Fruit fly (Drosophila melanogaster) whole organism, embryonic: ENCODE results near the gene CG17562.

ENCODE experiments used
- Abd-B ChIP-seq: fragments of 200-800 bp; sonication (Bioruptor generic); optimal IDR thresholded peaks from 2 replicates; lab custom pipeline; 2018; ENCODE audit warnings: missing biosample characterization, mild to moderate bottlenecking, missing genetic modification characterization, moderate library complexity
- Atf3 ChIP-seq: fragments of 200-800 bp; sonication (Bioruptor generic); optimal IDR thresholded peaks from 3 replicates; lab custom pipeline; 2016; ENCODE audit warnings: missing biosample characterization, missing genetic modification characterization
- CG10274 ChIP-seq: fragments of 200-800 bp; sonication (Bioruptor generic); optimal IDR thresholded peaks from 3 replicates; lab custom pipeline; 2017; ENCODE audit warnings: missing biosample characterization, mild to moderate bottlenecking, missing genetic modification characterization
- CG10462 ChIP-seq: fragments of 200-800 bp; sonication (Bioruptor generic); optimal IDR thresholded peaks from 2 replicates; lab custom pipeline; 2016; ENCODE audit warnings: missing biosample characterization, missing genetic modification characterization
- CG12104 ChIP-seq: fragments of 200-800 bp; sonication (Bioruptor generic); optimal IDR thresholded peaks from 3 replicates; lab custom pipeline; 2016; ENCODE audit warnings: missing biosample characterization, missing genetic modification characterization
- CG13424 ChIP-seq: fragments of 200-800 bp; sonication (Bioruptor generic); optimal IDR thresholded peaks from 2 replicates; lab custom pipeline; 2019; ENCODE audit warnings: missing biosample characterization, mild to moderate bottlenecking, missing genetic modification characterization, moderate library complexity
- CG13624 ChIP-seq: fragments of 200-800 bp; sonication (Bioruptor generic); optimal IDR thresholded peaks from 2 replicates; lab custom pipeline; 2016; ENCODE audit warnings: missing biosample characterization, missing genetic modification characterization
- CG14014 ChIP-seq: fragments of 200-800 bp; sonication (Bioruptor generic); IDR thresholded peaks from 2 replicates; pipeline ENCODE4 v1.3.6; 2022; ENCODE audit warnings: missing biosample characterization, missing genetic modification characterization
- CG15696 ChIP-seq: fragments of 200-800 bp; sonication (Bioruptor generic); optimal IDR thresholded peaks from 2 replicates; lab custom pipeline; 2019; ENCODE audit warnings: missing biosample characterization, mild to moderate bottlenecking, missing genetic modification characterization, moderate library complexity
- CG16813 ChIP-seq: fragments of 200-800 bp; sonication (Bioruptor generic); IDR thresholded peaks from 3 replicates; pipeline ENCODE4 v1.3.6; 2022; ENCODE audit warnings: missing biosample characterization, missing genetic modification characterization; ENCODE audit not compliant: partially characterized antibody
- CG2116 ChIP-seq: fragments of 200-800 bp; sonication (Bioruptor generic); optimal IDR thresholded peaks from 3 replicates; lab custom pipeline; 2018; ENCODE audit warnings: missing biosample characterization, mild to moderate bottlenecking, missing genetic modification characterization
- CG2678 ChIP-seq: fragments of 200-800 bp; sonication (Bioruptor generic); optimal IDR thresholded peaks from 3 replicates; lab custom pipeline; 2019; ENCODE audit warnings: missing biosample characterization, mild to moderate bottlenecking, missing genetic modification characterization, moderate library complexity
- CG32532 ChIP-seq: fragments of 200-800 bp; sonication (Bioruptor generic); IDR thresholded peaks from 2 replicates; pipeline ENCODE4 v1.3.6; 2022; ENCODE audit warnings: missing biosample characterization, missing genetic modification characterization
- CG33213 ChIP-seq: fragments of 200-800 bp; sonication (Bioruptor generic); optimal IDR thresholded peaks from 3 replicates; lab custom pipeline; 2016; ENCODE audit warnings: missing biosample characterization, missing genetic modification characterization
- CG4282 ChIP-seq: fragments of 200-800 bp; sonication (Bioruptor generic); optimal IDR thresholded peaks from 2 replicates; lab custom pipeline; 2016; ENCODE audit warnings: missing biosample characterization, missing genetic modification characterization
- CG4404 ChIP-seq: fragments of 200-800 bp; sonication (Bioruptor generic); IDR thresholded peaks from 2 replicates; pipeline ENCODE4 v1.3.6; 2022; ENCODE audit warnings: missing biosample characterization, missing genetic modification characterization
- CG4424 ChIP-seq: fragments of 200-800 bp; sonication (Bioruptor generic); optimal IDR thresholded peaks from 3 replicates; lab custom pipeline; 2016; ENCODE audit warnings: missing biosample characterization, missing genetic modification characterization
- CG4854 ChIP-seq: fragments of 200-800 bp; sonication (Bioruptor generic); optimal IDR thresholded peaks from 2 replicates; lab custom pipeline; 2016; ENCODE audit warnings: missing biosample characterization, missing genetic modification characterization, inconsistent platforms
- CG5953 ChIP-seq: fragments of 200-800 bp; sonication (Bioruptor generic); IDR thresholded peaks from 2 replicates; pipeline ENCODE4 v1.3.6; 2022; ENCODE audit warnings: missing biosample characterization, missing genetic modification characterization
- CG9215 ChIP-seq: fragments of 200-800 bp; sonication (Bioruptor generic); IDR thresholded peaks from 2 replicates; pipeline ENCODE4 v1.3.6; 2022; ENCODE audit warnings: missing biosample characterization, missing genetic modification characterization
- CG9437 ChIP-seq: fragments of 200-800 bp; sonication (Bioruptor generic); optimal IDR thresholded peaks from 2 replicates; lab custom pipeline; 2018; ENCODE audit warnings: missing biosample characterization, mild to moderate bottlenecking, missing genetic modification characterization
- Camta ChIP-seq: fragments of 200-800 bp; sonication (Bioruptor generic); optimal IDR thresholded peaks from 2 replicates; lab custom pipeline; 2016; ENCODE audit warnings: missing biosample characterization, missing genetic modification characterization
- Deaf1 ChIP-seq: fragments of 200-800 bp; optimal IDR thresholded peaks from 3 replicates; lab custom pipeline; 2019; ENCODE audit warnings: missing biosample characterization, mild to moderate bottlenecking, missing genetic modification characterization, moderate library complexity
- Dref ChIP-seq: fragments of 200-800 bp; sonication (Bioruptor generic); IDR thresholded peaks from 2 replicates; pipeline ENCODE4 v1.3.6; 2022; ENCODE audit warnings: missing biosample characterization, missing genetic modification characterization
- Drgx ChIP-seq: fragments of 200-800 bp; sonication (Bioruptor generic); IDR thresholded peaks from 2 replicates; pipeline ENCODE4 v1.3.6; 2022; ENCODE audit warnings: missing biosample characterization, missing genetic modification characterization
- E2f1 ChIP-seq: fragments of 200-800 bp; sonication (Bioruptor generic); IDR thresholded peaks from 2 replicates; pipeline ENCODE4 v1.3.6; 2022; ENCODE audit warnings: missing biosample characterization, missing genetic modification characterization
- E2f2 ChIP-seq: fragments of 200-800 bp; sonication (Bioruptor generic); IDR thresholded peaks from 2 replicates; pipeline ENCODE4 v1.3.6; 2022; ENCODE audit warnings: missing biosample characterization, missing genetic modification characterization
- Gug ChIP-seq: fragments of 200-800 bp; sonication (Bioruptor generic); IDR thresholded peaks from 4 replicates; pipeline ENCODE4 v1.3.6; 2022; ENCODE audit warnings: missing biosample characterization, missing genetic modification characterization
- H15 ChIP-seq: fragments of 200-800 bp; sonication (Bioruptor generic); IDR thresholded peaks from 3 replicates; pipeline ENCODE4 v1.3.6; 2022; ENCODE audit warnings: missing biosample characterization, missing genetic modification characterization
- HLH4C ChIP-seq: fragments of 200-800 bp; sonication (Bioruptor generic); IDR thresholded peaks from 3 replicates; pipeline ENCODE4 v1.3.6; 2022; ENCODE audit warnings: missing biosample characterization, missing genetic modification characterization; ENCODE audit not compliant: partially characterized antibody
- Hsf ChIP-seq: fragments of 200-800 bp; sonication (Bioruptor generic); optimal IDR thresholded peaks from 3 replicates; lab custom pipeline; 2016; ENCODE audit warnings: missing biosample characterization, missing genetic modification characterization
- Max ChIP-seq: fragments of 200-800 bp; sonication (Bioruptor generic); optimal IDR thresholded peaks from 2 replicates; lab custom pipeline; 2016; ENCODE audit warnings: missing biosample characterization, mild to moderate bottlenecking, missing genetic modification characterization
- NFAT ChIP-seq: fragments of 200-800 bp; sonication (Bioruptor generic); IDR thresholded peaks from 2 replicates; pipeline ENCODE4 v1.3.6; 2022; ENCODE audit warnings: missing biosample characterization, missing genetic modification characterization
- ab ChIP-seq: fragments of 200-800 bp; sonication (Bioruptor generic); optimal IDR thresholded peaks from 2 replicates; lab custom pipeline; 2016; ENCODE audit warnings: missing biosample characterization, missing genetic modification characterization
- bsh ChIP-seq, 2 experiments: fragments of 200-800 bp; sonication (Bioruptor generic); optimal IDR thresholded peaks; 2 replicates each; lab custom pipeline; 2017 to 2018; ENCODE audit warnings: mild to moderate bottlenecking in 2 of 2, missing biosample characterization in 2 of 2, missing genetic modification characterization in 2 of 2, moderate library complexity in 1 of 2
- ci ChIP-seq: fragments of 200-800 bp; sonication (Bioruptor generic); IDR thresholded peaks from 3 replicates; pipeline ENCODE4 v1.3.6; 2022; ENCODE audit warnings: missing biosample characterization, missing genetic modification characterization
- dysf ChIP-seq: fragments of 200-800 bp; sonication (Bioruptor generic); IDR thresholded peaks from 3 replicates; pipeline ENCODE4 v1.3.6; 2022; ENCODE audit warnings: missing biosample characterization, missing genetic modification characterization
- fd64A ChIP-seq: fragments of 200-800 bp; sonication (Bioruptor generic); optimal IDR thresholded peaks from 3 replicates; lab custom pipeline; 2018; ENCODE audit warnings: missing biosample characterization, mild to moderate bottlenecking, missing genetic modification characterization
- gce ChIP-seq: fragments of 200-800 bp; sonication (Bioruptor generic); IDR thresholded peaks from 3 replicates; pipeline ENCODE4 v1.3.6; 2022; ENCODE audit warnings: missing biosample characterization, missing genetic modification characterization
- knrl ChIP-seq: fragments of 200-800 bp; sonication (Bioruptor generic); IDR thresholded peaks from 3 replicates; pipeline ENCODE4 v1.3.6; 2022; ENCODE audit warnings: missing biosample characterization, missing genetic modification characterization; ENCODE audit not compliant: partially characterized antibody
- lilli ChIP-seq: fragments of 200-800 bp; sonication (Bioruptor generic); optimal IDR thresholded peaks from 3 replicates; lab custom pipeline; 2016; ENCODE audit warnings: missing biosample characterization, missing genetic modification characterization
- maf-S ChIP-seq: fragments of 200-800 bp; sonication (Bioruptor generic); optimal IDR thresholded peaks from 2 replicates; lab custom pipeline; 2016; ENCODE audit warnings: missing biosample characterization, missing genetic modification characterization
- odd ChIP-seq: fragments of 200-800 bp; sonication (Bioruptor generic); optimal IDR thresholded peaks from 2 replicates; lab custom pipeline; 2017; ENCODE audit warnings: missing biosample characterization, mild to moderate bottlenecking, missing genetic modification characterization
- ranshi ChIP-seq: fragments of 200-800 bp; sonication (Bioruptor generic); IDR thresholded peaks from 2 replicates; pipeline ENCODE4 v1.3.6; 2022; ENCODE audit warnings: missing biosample characterization, missing genetic modification characterization
- run ChIP-seq: fragments of 200-800 bp; sonication (Bioruptor generic); optimal IDR thresholded peaks from 3 replicates; lab custom pipeline; 2018; ENCODE audit warnings: missing biosample characterization, mild to moderate bottlenecking, missing genetic modification characterization
- scrt ChIP-seq: fragments of 200-800 bp; sonication (Bioruptor generic); optimal IDR thresholded peaks from 2 replicates; lab custom pipeline; 2018; ENCODE audit warnings: missing biosample characterization, mild to moderate bottlenecking, missing genetic modification characterization, moderate library complexity
- shn ChIP-seq: fragments of 200-800 bp; sonication (Bioruptor generic); optimal IDR thresholded peaks from 3 replicates; lab custom pipeline; 2016; ENCODE audit warnings: missing biosample characterization, missing genetic modification characterization
- tgo ChIP-seq: fragments of 200-800 bp; sonication (Bioruptor generic); IDR thresholded peaks from 3 replicates; pipeline ENCODE4 v1.3.6; 2022; ENCODE audit warnings: missing biosample characterization, missing genetic modification characterization
- toy ChIP-seq: fragments of 200-800 bp; sonication (Bioruptor generic); IDR thresholded peaks from 2 replicates; pipeline ENCODE4 v1.3.6; 2022; ENCODE audit warnings: missing biosample characterization, missing genetic modification characterization
- unc-4 ChIP-seq: fragments of 200-800 bp; sonication (Bioruptor generic); IDR thresholded peaks from 2 replicates; pipeline ENCODE4 v1.3.6; 2022; ENCODE audit warnings: missing biosample characterization, missing genetic modification characterization; ENCODE audit not compliant: partially characterized antibody

CG17562 gene

DNA sequence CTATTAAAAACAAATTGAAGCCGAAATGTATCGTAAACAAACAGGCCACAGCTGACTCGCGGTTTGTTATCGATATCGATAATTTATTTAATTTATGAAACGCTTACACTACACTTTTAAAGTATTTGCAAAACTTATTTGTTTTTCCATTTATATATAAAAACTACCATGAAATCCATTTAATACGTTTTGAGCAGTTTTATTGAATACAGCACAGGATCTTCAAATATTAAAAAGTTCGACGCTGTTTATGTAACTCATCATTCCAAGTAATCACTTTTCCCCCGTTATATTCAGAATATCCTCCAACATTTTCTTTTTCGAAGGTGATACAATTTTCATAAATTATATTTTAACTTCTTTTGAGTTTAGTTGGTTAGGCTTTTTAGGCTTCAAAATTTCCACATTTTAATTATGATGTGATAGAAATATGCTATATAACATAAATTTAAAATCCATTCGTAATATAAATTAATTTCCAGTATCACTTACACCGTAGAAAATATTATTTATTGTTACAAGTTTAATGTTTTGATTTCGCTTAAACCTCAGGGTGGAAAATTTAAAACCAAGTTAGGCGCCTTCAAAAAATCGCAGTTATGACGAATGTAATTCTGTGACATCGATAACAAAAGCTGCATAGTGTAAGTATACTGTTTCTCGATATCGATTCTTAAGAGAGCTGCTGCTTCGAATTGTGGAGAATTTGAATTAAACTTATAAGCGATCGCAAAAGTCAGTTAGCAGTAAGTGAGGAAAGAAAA lies 32.0 kb downstream of the CG17562 start, which contains the start of the genes CG10324 and CCT3 (continued):
- TF ChIP-seq CG32532 = peak; percentile 74
- no peak for TF ChIP-seq ab (GFP tag; lab: Kevin White, UChicago)
- peak; percentile 68 for TF ChIP-seq knrl
- TF ChIP-seq CG10274 (GFP tag; lab: Kevin White, UChicago) = no peak
- TF ChIP-seq E2f2 (GFP tag; lab: Robert Waterston, UW) = peak; percentile 79
- TF ChIP-seq bsh (GFP tag; optimal IDR thresholded peaks at IDR 0.05; lab: Kevin White, UChicago) = peak in 1 of 2 experiments; percentile 67
- no peak; the same call in 2 of the 3 replicates for TF ChIP-seq H15 (GFP tag; lab: Robert Waterston, UW)
- TF ChIP-seq CG2678 (tag; lab: Kevin White, UChicago) = peak; percentile 12
- peak; percentile 11 for TF ChIP-seq CG10462 (GFP tag; lab: Kevin White, UChicago)
- peak; percentile 53 for TF ChIP-seq Max (GFP tag; lab: Kevin White, UChicago)
- TF ChIP-seq CG13624 (GFP tag; lab: Kevin White, UChicago) = peak; percentile 19
- TF ChIP-seq CG13424 (tag; lab: Kevin White, UChicago) = peak; percentile 81
- TF ChIP-seq CG4282 = no peak
- 0 out of 2 replicates have a peak, but pooled peaks have one; percentile 49 for TF ChIP-seq ranshi
- TF ChIP-seq CG9215 = peak; percentile 24; the same call in 1 of the 2 replicates
- TF ChIP-seq CG12104 = peak; percentile 66
- TF ChIP-seq run (tag; lab: Kevin White, UChicago) = no peak
- peak; percentile 47; the same call in 1 of the 3 replicates for TF ChIP-seq tgo (GFP tag; lab: Robert Waterston, UW)
- peak; percentile 67 for TF ChIP-seq Drgx (GFP tag; lab: Robert Waterston, UW)
- no peak for TF ChIP-seq gce (GFP tag; lab: Robert Waterston, UW)
- no peak for TF ChIP-seq CG5953 (GFP tag; lab: Robert Waterston, UW)
- peak; percentile 23 for TF ChIP-seq shn (GFP tag; lab: Kevin White, UChicago)
- peak; percentile 34 for TF ChIP-seq maf-S (GFP tag; lab: Kevin White, UChicago)
- TF ChIP-seq Gug (GFP tag; lab: Robert Waterston, UW) = no peak
- peak; percentile 66 for TF ChIP-seq Hsf (GFP tag; lab: Kevin White, UChicago)
- peak; percentile 70 for TF ChIP-seq CG16813 (GFP tag; lab: Robert Waterston, UW)
- peak; percentile 68 for TF ChIP-seq CG4424 (GFP tag; lab: Kevin White, UChicago)
- peak; percentile 22 for TF ChIP-seq Atf3 (GFP tag; lab: Kevin White, UChicago)
- peak; percentile 47 for TF ChIP-seq CG9437 (GFP tag; lab: Kevin White, UChicago)
- peak; percentile 60 for TF ChIP-seq NFAT
- peak; percentile 55 for TF ChIP-seq Camta (GFP tag; lab: Kevin White, UChicago)
- TF ChIP-seq dysf = peak; percentile 78
- TF ChIP-seq scrt (GFP tag; lab: Kevin White, UChicago) = no peak
- no peak for TF ChIP-seq Deaf1 (tag; lab: Kevin White, UChicago)
- TF ChIP-seq Abd-B (GFP tag; lab: Kevin White, UChicago) = no peak
- no peak for TF ChIP-seq odd (GFP tag; lab: Kevin White, UChicago)
- no peak for TF ChIP-seq fd64A (GFP tag; lab: Kevin White, UChicago)
- no peak for TF ChIP-seq CG33213 (GFP tag; lab: Kevin White, UChicago)
- no peak for TF ChIP-seq toy
- peak; percentile 67; the same call in 2 of the 3 replicates for TF ChIP-seq ci (GFP tag; lab: Robert Waterston, UW)
- peak; percentile 67 for TF ChIP-seq CG14014 (GFP tag; lab: Robert Waterston, UW)
- peak; percentile 82 for TF ChIP-seq Dref
- TF ChIP-seq CG4404 (GFP tag; lab: Robert Waterston, UW) = 0 out of 2 replicates have a peak, but pooled peaks have one; percentile 17
- TF ChIP-seq CG15696 (tag; lab: Kevin White, UChicago) = peak; percentile 63
- peak; percentile 43 for TF ChIP-seq CG4854 (GFP tag; lab: Kevin White, UChicago)
- peak; percentile 75; the same call in 2 of the 3 replicates for TF ChIP-seq HLH4C (GFP tag; lab: Robert Waterston, UW)
- peak; percentile 72 for TF ChIP-seq lilli (GFP tag; lab: Kevin White, UChicago)
- TF ChIP-seq E2f1 (GFP tag; lab: Robert Waterston, UW) = peak; percentile 19; the same call in 1 of the 2 replicates
- peak; percentile 67 for TF ChIP-seq unc-4 (GFP tag; lab: Robert Waterston, UW)
- TF ChIP-seq CG2116 (GFP tag; lab: Kevin White, UChicago) = peak; percentile 70
